Worm (Caenorhabditis elegans) whole organism, L4 larva: Measurements from ENCODE around the gene set-6.

Source experiments
- ceh-28 ChIP-seq: fragments of 150-350 bp; optimal IDR thresholded peaks from 2 replicates; lab custom pipeline; 2014; ENCODE audit warnings: missing biosample characterization, missing genetic modification reagents, missing genetic modification characterization
- dpl-1 ChIP-seq: fragments of 150-350 bp; optimal IDR thresholded peaks from 2 replicates; lab custom pipeline; 2014; ENCODE audit warnings: missing biosample characterization, missing genetic modification reagents, missing genetic modification characterization
- fos-1 ChIP-seq: fragments of 150-350 bp; optimal IDR thresholded peaks from 2 replicates; lab custom pipeline; 2014; ENCODE audit warnings: missing biosample characterization, missing genetic modification characterization
- hlh-11 ChIP-seq: fragments of 200-800 bp; sonication (Bioruptor generic); optimal IDR thresholded peaks from 2 replicates; lab custom pipeline; 2018; ENCODE audit warnings: mild to moderate bottlenecking, missing genetic modification characterization, missing compliant biosample characterization
- mes-2 ChIP-seq: sonication (generic microtip); optimal IDR thresholded peaks from 2 replicates; lab custom pipeline; 2016; ENCODE audit warnings: missing genotype, mild to moderate bottlenecking, missing genetic modification characterization, missing compliant biosample characterization; ENCODE audit not compliant: poor library complexity, severe bottlenecking
- nhr-237 ChIP-seq: sonication (generic microtip); optimal IDR thresholded peaks from 2 replicates; lab custom pipeline; 2017; ENCODE audit warnings: missing biosample characterization, missing genetic modification characterization
- saeg-2 ChIP-seq: fragments of 200-800 bp; sonication (Bioruptor generic); IDR thresholded peaks from 2 replicates; pipeline ENCODE4 v1.3.6; 2022; ENCODE audit warnings: missing genetic modification reagents, missing genetic modification characterization, missing compliant biosample characterization
- snpc-4 ChIP-seq: fragments of 150-350 bp; optimal IDR thresholded peaks from 2 replicates; lab custom pipeline; 2014; ENCODE audit warnings: missing biosample characterization, missing genetic modification characterization
- unc-130 ChIP-seq: sonication (generic microtip); optimal IDR thresholded peaks from 2 replicates; lab custom pipeline; 2016; ENCODE audit warnings: missing genetic modification reagents, missing genetic modification characterization, missing compliant biosample characterization

DNA sequence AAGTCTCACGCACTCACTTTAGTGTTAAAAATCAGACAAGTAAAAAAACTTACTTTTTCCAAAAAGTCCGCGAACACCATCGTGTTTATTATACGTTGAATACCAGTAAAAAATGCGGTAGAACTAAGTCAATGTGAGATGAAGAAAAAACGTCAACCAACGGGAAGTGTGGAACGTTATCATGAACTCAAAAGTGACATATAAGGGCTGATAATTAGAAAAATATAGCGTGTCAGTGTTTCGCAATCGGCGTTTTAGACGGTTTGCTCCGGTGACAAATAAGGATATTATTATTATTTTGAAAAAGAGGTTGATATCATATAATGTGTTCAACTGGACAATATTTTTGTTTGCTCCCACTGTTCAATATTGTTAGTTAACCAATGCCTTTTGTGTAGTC is 30.4 kb upstream of the set-6 start:
- TF ChIP-seq unc-130 (GFP tag; lab: Kevin White, UChicago) (no peak), hlh-11 (peak; percentile 63), ceh-28 (tag; lab: Kevin White, UChicago) (no peak), dpl-1 (GFP tag; lab: Kevin White, UChicago) (no peak), nhr-237 (tag; lab: Kevin White, UChicago) (no peak), fos-1 (no peak), mes-2 (tag; lab: Kevin White, UChicago) (no peak), saeg-2 (GFP tag; lab: Robert Waterston, UW) (no peak), snpc-4 (tag; lab: Kevin White, UChicago) (no peak)
